Worm (Caenorhabditis elegans) whole organism, L1 larva: ENCODE data around the gene Y110A2AL.2.

Source experiments
- C16A3.4 ChIP-seq: fragments of 150-350 bp; optimal IDR thresholded peaks from 2 replicates; lab custom pipeline; 2014; ENCODE audit warnings: missing biosample characterization, missing genetic modification characterization
- Y116A8C.19 ChIP-seq: sonication (generic microtip); optimal IDR thresholded peaks from 2 replicates; lab custom pipeline; 2016; ENCODE audit warnings: missing compliant biosample characterization, missing genetic modification characterization, borderline replicate concordance
- alr-1 ChIP-seq: fragments of 200-800 bp; sonication (Bioruptor generic); optimal IDR thresholded peaks from 2 replicates; lab custom pipeline; 2018; ENCODE audit warnings: borderline replicate concordance, mild to moderate bottlenecking, missing genetic modification characterization, missing compliant biosample characterization
- aly-2 ChIP-seq: fragments of 150-350 bp; optimal IDR thresholded peaks from 2 replicates; lab custom pipeline; 2014; ENCODE audit warnings: missing biosample characterization, missing genetic modification characterization
- ama-1 ChIP-seq: fragments of 150-350 bp; optimal IDR thresholded peaks from 2 replicates; lab custom pipeline; 2014
- blmp-1 ChIP-seq: fragments of 150-350 bp; optimal IDR thresholded peaks from 2 replicates; lab custom pipeline; 2014; ENCODE audit warnings: missing biosample characterization, missing genetic modification characterization
- ceh-8 ChIP-seq: fragments of 200-800 bp; sonication (Bioruptor generic); optimal IDR thresholded peaks from 2 replicates; lab custom pipeline; 2018; ENCODE audit warnings: mild to moderate bottlenecking, missing genetic modification characterization, moderate library complexity, missing compliant biosample characterization
- ceh-82 ChIP-seq, 3 experiments: fragments of 150-350 bp in 1 of 3; sonication (generic microtip) in 2 of 3; optimal IDR thresholded peaks; 2 replicates each; lab custom pipeline; 2014 to 2017; ENCODE audit warnings: missing biosample characterization in 3 of 3, missing genetic modification characterization in 3 of 3
- dsc-1 ChIP-seq: sonication (generic microtip); optimal IDR thresholded peaks from 2 replicates; lab custom pipeline; 2016; ENCODE audit warnings: mild to moderate bottlenecking, missing genetic modification characterization, missing compliant biosample characterization
- efl-1 ChIP-seq, 4 experiments: fragments of 150-350 bp; optimal IDR thresholded peaks in 3 of 4; peaks in 1 of 4; 1 replicate in 1 of 4; 2 replicates in 3 of 4; lab custom pipeline; 2014; ENCODE audit warnings: missing biosample characterization in 2 of 4, missing genetic modification characterization in 2 of 4, missing genetic modification reagents in 2 of 4
- egl-27 ChIP-seq, 2 experiments: fragments of 150-350 bp in 1 of 2; sonication (generic microtip); optimal IDR thresholded peaks; 3 replicates each; lab custom pipeline; 2017 to 2018; ENCODE audit warnings: missing biosample characterization in 2 of 2, missing genetic modification characterization in 2 of 2, missing genetic modification reagents in 2 of 2
- fkh-10 ChIP-seq: sonication (generic microtip); optimal IDR thresholded peaks from 2 replicates; lab custom pipeline; 2017; ENCODE audit warnings: missing biosample characterization, missing genetic modification reagents, missing genetic modification characterization
- fkh-4 ChIP-seq: sonication (generic microtip); optimal IDR thresholded peaks from 2 replicates; lab custom pipeline; 2016; ENCODE audit warnings: missing compliant biosample characterization, missing genetic modification characterization, borderline replicate concordance
- hlh-17 ChIP-seq: fragments of 200-800 bp; sonication (Bioruptor generic); optimal IDR thresholded peaks from 2 replicates; lab custom pipeline; 2018; ENCODE audit warnings: missing genetic modification characterization, mild to moderate bottlenecking, missing compliant biosample characterization, moderate library complexity, borderline replicate concordance
- isw-1 ChIP-seq: fragments of 200-800 bp; sonication (Bioruptor generic); IDR thresholded peaks from 2 replicates; pipeline ENCODE4 v1.3.6; 2022; ENCODE audit warnings: missing genetic modification characterization, missing compliant biosample characterization
- jun-1 ChIP-seq: fragments of 150-350 bp; optimal IDR thresholded peaks from 2 replicates; lab custom pipeline; 2014; ENCODE audit warnings: missing biosample characterization, missing genetic modification reagents, missing genetic modification characterization
- lin-13 ChIP-seq: fragments of 150-350 bp; optimal IDR thresholded peaks from 2 replicates; lab custom pipeline; 2014; ENCODE audit warnings: missing biosample characterization, missing genetic modification reagents, missing genetic modification characterization
- lin-15B ChIP-seq: fragments of 150-350 bp; sonication (generic microtip); optimal IDR thresholded peaks from 3 replicates; lab custom pipeline; 2014; ENCODE audit warnings: missing biosample characterization, missing genetic modification characterization
- lin-35 ChIP-seq, 2 experiments: fragments of 150-350 bp; optimal IDR thresholded peaks; 2 replicates each; lab custom pipeline; 2014; ENCODE audit warnings: missing biosample characterization in 2 of 2, missing genetic modification characterization in 2 of 2, missing genetic modification reagents in 2 of 2
- lin-39 ChIP-seq: fragments of 150-350 bp; optimal IDR thresholded peaks from 2 replicates; lab custom pipeline; 2014; ENCODE audit warnings: missing biosample characterization, missing genetic modification reagents, missing genetic modification characterization
- lsy-2 ChIP-seq, 2 experiments: fragments of 150-350 bp; optimal IDR thresholded peaks; 2 replicates each; lab custom pipeline; 2014; ENCODE audit warnings: missing biosample characterization in 2 of 2, missing genetic modification characterization in 2 of 2
- mab-9 ChIP-seq: fragments of 200-800 bp; sonication (Bioruptor generic); IDR thresholded peaks from 2 replicates; pipeline ENCODE4 v1.3.6; 2022; ENCODE audit warnings: missing genetic modification reagents, missing genetic modification characterization, missing compliant biosample characterization
- mdl-1 ChIP-seq, 2 experiments: fragments of 150-350 bp; optimal IDR thresholded peaks; 2 replicates each; lab custom pipeline; 2014 to 2017; ENCODE audit warnings: missing biosample characterization in 2 of 2, missing genetic modification characterization in 2 of 2, inconsistent platforms in 1 of 2
- mef-2 ChIP-seq: fragments of 150-350 bp; optimal IDR thresholded peaks from 2 replicates; lab custom pipeline; 2014; ENCODE audit warnings: missing biosample characterization, missing genetic modification characterization
- nhr-11 ChIP-seq: fragments of 150-350 bp; optimal IDR thresholded peaks from 2 replicates; lab custom pipeline; 2014; ENCODE audit warnings: missing biosample characterization, missing genetic modification characterization
- nhr-47 ChIP-seq: sonication (generic microtip); optimal IDR thresholded peaks from 2 replicates; lab custom pipeline; 2016; ENCODE audit warnings: mild to moderate bottlenecking, missing genetic modification characterization, moderate library complexity, missing compliant biosample characterization
- nhr-77 ChIP-seq: fragments of 150-350 bp; optimal IDR thresholded peaks from 2 replicates; lab custom pipeline; 2014; ENCODE audit warnings: missing biosample characterization, missing genetic modification characterization
- nhr-85 ChIP-seq: sonication (generic microtip); peaks from one replicate; lab custom pipeline; 2016; ENCODE audit warnings: missing genetic modification characterization, inconsistent platforms, missing compliant biosample characterization
- pax-3 ChIP-seq: fragments of 200-800 bp; sonication (Bioruptor generic); optimal IDR thresholded peaks from 2 replicates; lab custom pipeline; 2018; ENCODE audit warnings: mild to moderate bottlenecking, missing genetic modification characterization, moderate library complexity, missing compliant biosample characterization
- pqm-1 ChIP-seq: sonication (generic microtip); optimal IDR thresholded peaks from 3 replicates; lab custom pipeline; 2017; ENCODE audit warnings: missing biosample characterization, missing genetic modification characterization
- skn-1 ChIP-seq: fragments of 150-350 bp; optimal IDR thresholded peaks from 2 replicates; lab custom pipeline; 2014; ENCODE audit warnings: missing biosample characterization, missing genetic modification characterization
- snu-23 ChIP-seq: sonication (generic microtip); optimal IDR thresholded peaks from 2 replicates; lab custom pipeline; 2016; ENCODE audit warnings: missing genetic modification characterization, missing compliant biosample characterization
- swsn-7 ChIP-seq: sonication (generic microtip); optimal IDR thresholded peaks from 2 replicates; lab custom pipeline; 2016; ENCODE audit warnings: missing genetic modification characterization, missing compliant biosample characterization
- tlp-1 ChIP-seq: fragments of 150-350 bp; optimal IDR thresholded peaks from 2 replicates; lab custom pipeline; 2014; ENCODE audit warnings: missing biosample characterization, missing genetic modification characterization
- unc-130 ChIP-seq: fragments of 150-350 bp; optimal IDR thresholded peaks from 2 replicates; lab custom pipeline; 2017; ENCODE audit warnings: missing biosample characterization, missing genetic modification characterization, inconsistent platforms
- vab-15 ChIP-seq: sonication (generic microtip); optimal IDR thresholded peaks from 2 replicates; lab custom pipeline; 2017; ENCODE audit warnings: missing genotype, mild to moderate bottlenecking, missing genetic modification characterization, missing compliant biosample characterization

Gene Y110A2AL.2

DNA sequence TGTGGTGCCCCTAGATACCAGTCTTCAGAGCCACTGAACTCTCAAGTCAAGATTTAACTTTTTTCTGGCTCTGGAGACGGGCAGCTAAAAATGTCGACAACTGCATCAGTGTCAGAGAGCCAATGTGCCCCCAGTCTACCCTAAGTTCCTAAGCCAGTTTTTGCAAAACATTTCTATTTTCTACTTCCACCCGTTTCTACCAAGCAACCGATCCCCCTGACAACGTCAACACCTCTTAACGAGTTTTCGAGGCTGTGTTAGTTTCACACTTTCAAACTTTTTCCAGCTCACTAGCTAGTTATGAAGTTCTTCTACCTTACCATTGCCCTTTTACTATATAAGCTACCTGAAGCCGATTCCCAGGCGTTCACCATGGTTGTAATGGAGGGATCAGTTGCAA lies 3.6 kb upstream of the Y110A2AL.2 start, which contains the start of gene Y110A2AL.5:
Gene Y110A2AL.5 (plus strand): TSS at position 301 of the 400 bp plus-strand sequence.
- TF ChIP-seq fkh-10 (GFP tag; lab: Kevin White, UChicago) (no peak), ama-1 (lab: Kevin White, UChicago) (no peak), isw-1 (GFP tag; lab: Robert Waterston, UW) (no peak), efl-1 (optimal IDR thresholded peaks at IDR 0.05; lab: Kevin White, UChicago) (no peak), efl-1 (GFP tag; optimal IDR thresholded peaks at IDR 0.05 in 1 of 2; lab: Kevin White, UChicago) (no peak), lin-35 (GFP tag; optimal IDR thresholded peaks at IDR 0.05; lab: Kevin White, UChicago) (no peak), Y116A8C.19 (tag; lab: Kevin White, UChicago) (no peak)
- TF ChIP-seq, all 84 proteins: peak for 0

DNA sequence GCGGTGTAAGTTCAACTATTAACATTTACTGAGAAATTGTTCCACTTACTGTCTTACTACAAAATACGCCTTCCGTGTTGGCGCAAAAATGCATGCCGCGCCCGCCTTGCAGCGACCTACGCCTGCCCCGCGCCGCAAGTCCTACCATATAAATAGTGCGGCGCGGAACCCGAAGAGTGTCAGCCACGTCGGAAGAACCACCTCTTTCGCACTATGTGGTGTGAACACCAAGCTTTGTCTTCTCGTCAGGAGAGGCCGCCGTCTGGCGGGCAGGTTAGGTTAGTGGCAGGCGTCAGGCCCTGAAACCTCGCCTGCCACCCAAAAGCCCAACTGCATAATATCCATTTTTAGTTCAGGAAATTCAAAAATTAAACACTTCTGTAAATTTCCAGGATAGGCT lies 2.4 kb upstream of the Y110A2AL.2 start:
- TF ChIP-seq tlp-1 (tag; lab: Kevin White, UChicago) (no peak), C16A3.4 (no peak), lin-39 (no peak), mef-2 (tag; lab: Kevin White, UChicago) (no peak), pax-3 (tag; lab: Kevin White, UChicago) (no peak), blmp-1 (tag; lab: Kevin White, UChicago) (no peak), jun-1 (no peak), lin-13 (no peak), Y116A8C.19 (tag; lab: Kevin White, UChicago) (no peak), aly-2 (tag; lab: Kevin White, UChicago) (no peak), ceh-8 (no peak), lin-15B (tag; lab: Kevin White, UChicago) (no peak), mdl-1 (tag; optimal IDR thresholded peaks at IDR 0.05; lab: Kevin White, UChicago) (no peak), unc-130 (tag; lab: Kevin White, UChicago) (no peak), skn-1 (tag; lab: Kevin White, UChicago) (no peak), egl-27 (tag; optimal IDR thresholded peaks at IDR 0.05; lab: Kevin White, UChicago) (no peak), snu-23 (GFP tag; lab: Kevin White, UChicago) (no peak), hlh-17 (GFP tag; lab: Kevin White, UChicago) (no peak), nhr-77 (tag; lab: Kevin White, UChicago) (no peak)

ce11 chrII:2866541-2867124 lies 1.2 kb upstream of the Y110A2AL.2 start, which contains the start of the genes Y110A2AL.9 and Y110A2AL.3:
TSS of gene Y110A2AL.9 (minus strand) at chrII:2866641.
TSS of gene Y110A2AL.3 (plus strand) at chrII:2867074.
- TF ChIP-seq lsy-2 (tag; optimal IDR thresholded peaks at IDR 0.05; lab: Kevin White, UChicago) (no peak), swsn-7 (tag; lab: Kevin White, UChicago) (no peak), vab-15 (tag; lab: Kevin White, UChicago) (no peak), fkh-4 (tag; lab: Kevin White, UChicago) (no peak), alr-1 (tag; lab: Kevin White, UChicago) (no peak), pax-3 (tag; lab: Kevin White, UChicago) (no peak), dsc-1 (tag; lab: Kevin White, UChicago) (no peak), mab-9 (GFP tag; lab: Robert Waterston, UW) (no peak), nhr-11 (tag; lab: Kevin White, UChicago) (no peak), nhr-47 (tag; lab: Kevin White, UChicago) (no peak), pqm-1 (tag; lab: Kevin White, UChicago) (no peak), C16A3.4 (no peak), Y116A8C.19 (tag; lab: Kevin White, UChicago) (no peak), ceh-82 (tag; optimal IDR thresholded peaks at IDR 0.05; lab: Kevin White, UChicago) (no peak), nhr-85 (no peak), nhr-77 (tag; lab: Kevin White, UChicago) (no peak), unc-130 (tag; lab: Kevin White, UChicago) (no peak)
